Worm (Caenorhabditis elegans) whole organism, L3 larva: ENCODE data around the gene skpo-1.

Source experiments
- aly-2 ChIP-seq: fragments of 150-350 bp; optimal IDR thresholded peaks from 2 replicates; lab custom pipeline; 2014; ENCODE audit warnings: missing biosample characterization, missing genetic modification characterization
- ama-1 ChIP-seq: fragments of 150-350 bp; optimal IDR thresholded peaks from 2 replicates; lab custom pipeline; 2018
- ceh-28 ChIP-seq: fragments of 150-350 bp; optimal IDR thresholded peaks from 2 replicates; lab custom pipeline; 2014; ENCODE audit warnings: missing biosample characterization, missing genetic modification reagents, missing genetic modification characterization
- ceh-82 ChIP-seq: fragments of 150-350 bp; optimal IDR thresholded peaks from 2 replicates; lab custom pipeline; 2014; ENCODE audit warnings: missing biosample characterization, missing genetic modification characterization
- ceh-9 ChIP-seq: sonication (generic microtip); optimal IDR thresholded peaks from 2 replicates; lab custom pipeline; 2018; ENCODE audit warnings: missing biosample characterization, missing genetic modification characterization
- daf-12 ChIP-seq: fragments of 150-350 bp; optimal IDR thresholded peaks from 2 replicates; lab custom pipeline; 2014; ENCODE audit warnings: missing biosample characterization, missing genetic modification reagents, missing genetic modification characterization
- egl-27 ChIP-seq: sonication (generic microtip); optimal IDR thresholded peaks from 4 replicates; lab custom pipeline; 2017; ENCODE audit warnings: missing biosample characterization, missing genetic modification reagents, missing genetic modification characterization
- egl-5 ChIP-seq: fragments of 150-350 bp; optimal IDR thresholded peaks from 2 replicates; lab custom pipeline; 2017; ENCODE audit warnings: missing biosample characterization, missing genetic modification reagents, missing genetic modification characterization, inconsistent platforms
- elt-1 ChIP-seq: fragments of 150-350 bp; optimal IDR thresholded peaks from 2 replicates; lab custom pipeline; 2014; ENCODE audit warnings: missing biosample characterization, missing genetic modification characterization
- elt-2 ChIP-seq: sonication (generic microtip); optimal IDR thresholded peaks from 2 replicates; lab custom pipeline; 2016; ENCODE audit warnings: missing genetic modification reagents, mild to moderate bottlenecking, missing genetic modification characterization, missing compliant biosample characterization
- elt-3 ChIP-seq, 3 experiments: fragments of 150-350 bp in 1 of 3; sonication (generic microtip) in 2 of 3; optimal IDR thresholded peaks; 2 replicates in 2 of 3; 4 replicates in 1 of 3; lab custom pipeline; 2014 to 2017; ENCODE audit warnings: missing biosample characterization in 3 of 3, missing genetic modification characterization in 3 of 3
- fkh-10 ChIP-seq: sonication (generic microtip); optimal IDR thresholded peaks from 2 replicates; lab custom pipeline; 2017; ENCODE audit warnings: missing biosample characterization, missing genetic modification reagents, missing genetic modification characterization
- fkh-2 ChIP-seq: fragments of 150-350 bp; optimal IDR thresholded peaks from 2 replicates; lab custom pipeline; 2014; ENCODE audit warnings: missing biosample characterization, missing genetic modification reagents, missing genetic modification characterization
- fos-1 ChIP-seq: fragments of 150-350 bp; optimal IDR thresholded peaks from 2 replicates; lab custom pipeline; 2014; ENCODE audit warnings: missing biosample characterization, missing genetic modification characterization
- hmg-11 ChIP-seq: sonication (generic microtip); optimal IDR thresholded peaks from 2 replicates; lab custom pipeline; 2016; ENCODE audit warnings: missing genetic modification characterization, missing compliant biosample characterization
- jun-1 ChIP-seq: fragments of 150-350 bp; optimal IDR thresholded peaks from 2 replicates; lab custom pipeline; 2014; ENCODE audit warnings: missing biosample characterization, missing genetic modification reagents, missing genetic modification characterization
- lin-15B ChIP-seq: fragments of 150-350 bp; optimal IDR thresholded peaks from 2 replicates; lab custom pipeline; 2014; ENCODE audit warnings: missing biosample characterization, missing genetic modification characterization
- lsy-12 ChIP-seq: sonication (generic microtip); optimal IDR thresholded peaks from 2 replicates; lab custom pipeline; 2016; ENCODE audit warnings: mild to moderate bottlenecking, missing genetic modification characterization, missing compliant biosample characterization
- mdl-1 ChIP-seq: fragments of 150-350 bp; optimal IDR thresholded peaks from 2 replicates; lab custom pipeline; 2014; ENCODE audit warnings: missing biosample characterization, missing genetic modification characterization
- nhr-11 ChIP-seq: fragments of 150-350 bp; optimal IDR thresholded peaks from 2 replicates; lab custom pipeline; 2014; ENCODE audit warnings: missing biosample characterization, missing genetic modification characterization
- nhr-12 ChIP-seq: fragments of 150-350 bp; optimal IDR thresholded peaks from 2 replicates; lab custom pipeline; 2014; ENCODE audit warnings: missing biosample characterization, missing genetic modification characterization
- nhr-23 ChIP-seq: fragments of 150-350 bp; optimal IDR thresholded peaks from 2 replicates; lab custom pipeline; 2014; ENCODE audit warnings: missing biosample characterization, missing genetic modification reagents, missing genetic modification characterization
- nhr-25 ChIP-seq: sonication (generic microtip); optimal IDR thresholded peaks from 2 replicates; lab custom pipeline; 2017; ENCODE audit warnings: missing biosample characterization, missing genetic modification characterization
- nhr-43 ChIP-seq: sonication (generic microtip); optimal IDR thresholded peaks from 2 replicates; lab custom pipeline; 2016; ENCODE audit warnings: mild to moderate bottlenecking, missing genetic modification characterization, missing compliant biosample characterization; ENCODE audit not compliant: poor library complexity, severe bottlenecking
- nhr-67 ChIP-seq: fragments of 150-350 bp; optimal IDR thresholded peaks from 2 replicates; lab custom pipeline; 2014; ENCODE audit warnings: missing biosample characterization, missing genetic modification characterization
- nhr-76 ChIP-seq: fragments of 150-350 bp; sonication (generic microtip); optimal IDR thresholded peaks from 5 replicates; lab custom pipeline; 2014; ENCODE audit warnings: missing biosample characterization, missing genetic modification characterization
- pha-4 ChIP-seq: fragments of 150-350 bp; optimal IDR thresholded peaks from 2 replicates; lab custom pipeline; 2014; ENCODE audit warnings: missing biosample characterization, missing genetic modification reagents, missing genetic modification characterization
- sea-2 ChIP-seq: fragments of 150-350 bp; sonication (generic microtip); optimal IDR thresholded peaks from 4 replicates; lab custom pipeline; 2014; ENCODE audit warnings: missing biosample characterization, missing genetic modification reagents, missing genetic modification characterization
- skn-1 ChIP-seq: fragments of 150-350 bp; optimal IDR thresholded peaks from 2 replicates; lab custom pipeline; 2014; ENCODE audit warnings: missing biosample characterization, missing genetic modification characterization
- tbx-2 ChIP-seq: sonication (generic microtip); optimal IDR thresholded peaks from 2 replicates; lab custom pipeline; 2016; ENCODE audit warnings: mild to moderate bottlenecking, missing genetic modification characterization, missing compliant biosample characterization
- unc-62 ChIP-seq: fragments of 150-350 bp; sonication (generic microtip); optimal IDR thresholded peaks from 4 replicates; lab custom pipeline; 2014; ENCODE audit warnings: missing biosample characterization, missing genetic modification reagents, missing genetic modification characterization
- ztf-4 ChIP-seq: fragments of 150-350 bp; optimal IDR thresholded peaks from 2 replicates; lab custom pipeline; 2014; ENCODE audit warnings: missing biosample characterization, missing genetic modification characterization

Gene skpo-1

DNA sequence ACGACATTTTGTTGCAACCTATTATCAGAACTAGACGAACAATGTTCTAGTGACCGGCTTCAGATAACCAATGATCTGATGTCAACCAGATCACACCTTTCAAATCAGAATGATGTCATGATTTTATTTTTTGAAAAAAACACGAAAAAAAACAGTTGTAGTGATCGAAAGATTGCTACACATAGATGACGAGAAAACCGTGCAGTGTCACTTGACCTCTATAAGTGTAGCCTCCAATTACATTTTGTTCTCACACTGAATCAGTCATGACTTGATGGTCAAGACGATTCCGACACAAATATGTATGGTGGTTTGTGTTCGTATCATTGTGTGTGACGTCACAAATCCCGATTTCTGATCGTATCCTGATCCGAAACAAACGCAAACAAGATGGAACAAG, 35.4 kb upstream of the skpo-1 start:
- no peak for TF ChIP-seq sea-2 (GFP tag; lab: Kevin White, UChicago)
- TF ChIP-seq fkh-2 (tag; lab: Kevin White, UChicago), result no peak
- no peak for TF ChIP-seq mdl-1 (tag; lab: Kevin White, UChicago)
- TF ChIP-seq skn-1 (tag; lab: Kevin White, UChicago), result no peak
- no peak for TF ChIP-seq jun-1 (tag; lab: Kevin White, UChicago)
- TF ChIP-seq ceh-28 (tag; lab: Kevin White, UChicago), result no peak
- TF ChIP-seq ceh-9, result no peak
- no peak for TF ChIP-seq ztf-4
- TF ChIP-seq ama-1 (lab: Kevin White, UChicago), result no peak
- TF ChIP-seq nhr-43 (tag; lab: Kevin White, UChicago), result peak; percentile 51
- TF ChIP-seq elt-3 (tag; optimal IDR thresholded peaks at IDR 0.05; lab: Kevin White, UChicago), result peak in 1 of 3 experiments; percentile 41
- TF ChIP-seq ceh-82 (tag; lab: Kevin White, UChicago), result no peak
- TF ChIP-seq nhr-23 (tag; lab: Kevin White, UChicago), result peak; percentile 50
- no peak for TF ChIP-seq hmg-11 (tag; lab: Kevin White, UChicago)
- TF ChIP-seq nhr-25 (tag; lab: Kevin White, UChicago), result peak; percentile 74
- TF ChIP-seq unc-62 (GFP tag; lab: Kevin White, UChicago), result no peak
- no peak for TF ChIP-seq egl-27 (tag; lab: Kevin White, UChicago)

DNA sequence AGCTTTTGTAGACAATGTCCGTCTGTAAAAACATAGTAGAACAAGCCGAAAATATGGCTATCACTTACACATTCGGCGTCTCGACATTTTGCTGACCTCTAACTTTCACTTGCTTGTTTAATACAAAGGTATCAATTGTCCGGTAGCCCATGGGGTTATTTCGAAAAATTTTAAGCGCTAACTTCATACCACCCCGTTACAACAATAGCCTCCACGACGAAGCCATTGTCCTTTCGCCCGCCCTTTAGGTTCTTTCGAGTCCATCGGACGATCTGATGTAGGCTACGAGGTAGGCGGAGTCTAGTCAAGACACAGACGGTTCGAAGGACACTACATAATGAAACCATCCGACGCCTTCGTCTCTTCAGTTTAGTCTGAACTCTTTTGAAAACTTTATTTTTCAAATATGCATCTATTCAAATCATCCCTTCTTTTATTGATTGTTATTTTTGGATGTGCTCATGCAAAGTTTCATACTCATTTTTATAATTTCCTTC, 34.2 kb upstream of the skpo-1 start, which contains the start of gene lips-10:
Gene lips-10 (plus strand): TSS at position 378 of the 497 bp plus-strand sequence.
- TF ChIP-seq nhr-23 (tag; lab: Kevin White, UChicago) (peak; percentile 21), nhr-25 (tag; lab: Kevin White, UChicago) (peak; percentile 80), nhr-12 (tag; lab: Kevin White, UChicago) (no peak)

- TF ChIP-seq nhr-76 (tag; lab: Kevin White, UChicago) (no peak), tbx-2 (no peak)
Observed at ce11 chrII:8437035-8437434, 32.4 kb upstream of the skpo-1 start, which contains the start of gene acp-3. TSS of gene acp-3 (minus strand) at chrII:8437135.

ce11 chrII:8435005-8435404, 30.4 kb upstream of the skpo-1 start, which contains the start of gene acp-4:
TSS of gene acp-4 (minus strand) at chrII:8435105.
- TF ChIP-seq ceh-9 (no peak), elt-2 (no peak), aly-2 (tag; lab: Kevin White, UChicago) (no peak), daf-12 (tag; lab: Kevin White, UChicago) (no peak), nhr-11 (tag; lab: Kevin White, UChicago) (no peak), sea-2 (GFP tag; lab: Kevin White, UChicago) (no peak), elt-1 (no peak), fkh-10 (GFP tag; lab: Kevin White, UChicago) (no peak), nhr-67 (tag; lab: Kevin White, UChicago) (no peak), lin-15B (no peak)
- TF ChIP-seq, all 47 proteins: peak for 0

ce11 chrII:8431954-8432353, 27.3 kb upstream of the skpo-1 start, which contains the start of gene acp-2:
TSS of gene acp-2 (minus strand) at chrII:8432054.
- TF ChIP-seq nhr-43 (tag; lab: Kevin White, UChicago) (no peak), sea-2 (GFP tag; lab: Kevin White, UChicago) (no peak), lsy-12 (tag; lab: Kevin White, UChicago) (no peak), pha-4 (tag; lab: Kevin White, UChicago) (no peak), nhr-23 (tag; lab: Kevin White, UChicago) (no peak), ztf-4 (no peak), ama-1 (lab: Kevin White, UChicago) (no peak), mdl-1 (tag; lab: Kevin White, UChicago) (no peak), fos-1 (tag; lab: Kevin White, UChicago) (no peak), egl-5 (tag; lab: Kevin White, UChicago) (no peak), nhr-11 (tag; lab: Kevin White, UChicago) (no peak)
